Fruit fly (Drosophila melanogaster) whole organism: ENCODE measurements around the gene CG42564.

Source experiments
- CG8478 ChIP-seq: fragments of >200 bp; optimal IDR thresholded peaks from 2 replicates; lab custom pipeline; 2018; ENCODE audit warnings: inconsistent platforms
- Dll ChIP-seq: fragments of >200 bp; optimal IDR thresholded peaks from 2 replicates; lab custom pipeline; 2017
- EcR ChIP-seq, 2 experiments: fragments of >200 bp; optimal IDR thresholded peaks; 2 replicates each; lab custom pipeline; 2017; ENCODE audit warnings: missing biosample characterization in 2 of 2, missing genetic modification characterization in 2 of 2, missing genetic modification reagents in 2 of 2
- pan ChIP-seq: fragments of >200 bp; optimal IDR thresholded peaks from 2 replicates; lab custom pipeline; 2017
- usp ChIP-seq: fragments of >200 bp; optimal IDR thresholded peaks from 2 replicates; lab custom pipeline; 2017; ENCODE audit warnings: missing biosample characterization, missing genetic modification characterization, mixed read lengths

DNA sequence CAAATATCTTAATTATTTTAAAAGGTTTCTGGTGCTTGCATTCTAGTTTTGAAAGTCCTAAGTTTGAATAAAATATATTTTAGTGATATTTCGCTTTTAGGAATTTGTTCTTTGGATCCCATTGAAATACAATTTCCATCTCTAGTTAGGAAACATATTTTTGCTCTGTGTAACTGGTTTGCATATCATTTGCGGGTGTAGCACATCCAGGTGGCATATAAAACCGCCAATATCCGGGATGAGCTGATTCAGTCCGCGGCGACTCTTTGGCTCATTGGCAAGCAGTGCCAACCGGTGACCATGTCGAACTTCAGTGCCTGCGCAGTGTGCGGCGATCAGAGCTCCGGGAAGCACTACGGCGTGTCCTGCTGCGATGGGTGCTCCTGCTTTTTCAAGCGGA, 25.3 kb upstream of the CG42564 start, which contains the start of gene Hr83:
- no peak for TF ChIP-seq EcR (GFP tag; optimal IDR thresholded peaks at IDR 0.05; lab: Kevin White, UChicago)
- no peak for TF ChIP-seq CG8478 (lab: Kevin White, UChicago)
- TF ChIP-seq pan (lab: Kevin White, UChicago) = no peak
- no peak for TF ChIP-seq usp (GFP tag; lab: Kevin White, UChicago)
- TF ChIP-seq Dll (lab: Kevin White, UChicago) = no peak
